Worm (Caenorhabditis elegans) whole organism, L3 larva: ENCODE data around the gene slcr-46.2.

Experiments used
- R02D3.7 ChIP-seq: fragments of 150-350 bp; optimal IDR thresholded peaks from 2 replicates; lab custom pipeline; 2014; ENCODE audit warnings: missing biosample characterization, missing genetic modification characterization
- ZK546.5 ChIP-seq: sonication (generic microtip); optimal IDR thresholded peaks from 2 replicates; lab custom pipeline; 2017; ENCODE audit warnings: missing biosample characterization, missing genetic modification characterization
- aly-2 ChIP-seq: fragments of 150-350 bp; optimal IDR thresholded peaks from 2 replicates; lab custom pipeline; 2014; ENCODE audit warnings: missing biosample characterization, missing genetic modification characterization
- ama-1 ChIP-seq: fragments of 150-350 bp; optimal IDR thresholded peaks from 2 replicates; lab custom pipeline; 2018
- ceh-16 ChIP-seq: sonication (generic microtip); optimal IDR thresholded peaks from 2 replicates; lab custom pipeline; 2017; ENCODE audit warnings: missing biosample characterization, missing genetic modification characterization
- ceh-82 ChIP-seq: fragments of 150-350 bp; optimal IDR thresholded peaks from 2 replicates; lab custom pipeline; 2014; ENCODE audit warnings: missing biosample characterization, missing genetic modification characterization
- daf-12 ChIP-seq: fragments of 150-350 bp; optimal IDR thresholded peaks from 2 replicates; lab custom pipeline; 2014; ENCODE audit warnings: missing biosample characterization, missing genetic modification reagents, missing genetic modification characterization
- egl-27 ChIP-seq: sonication (generic microtip); optimal IDR thresholded peaks from 4 replicates; lab custom pipeline; 2017; ENCODE audit warnings: missing biosample characterization, missing genetic modification reagents, missing genetic modification characterization
- elt-1 ChIP-seq: fragments of 150-350 bp; optimal IDR thresholded peaks from 2 replicates; lab custom pipeline; 2014; ENCODE audit warnings: missing biosample characterization, missing genetic modification characterization
- elt-2 ChIP-seq: sonication (generic microtip); optimal IDR thresholded peaks from 2 replicates; lab custom pipeline; 2016; ENCODE audit warnings: missing genetic modification reagents, mild to moderate bottlenecking, missing genetic modification characterization, missing compliant biosample characterization
- elt-3 ChIP-seq, 3 experiments: fragments of 150-350 bp in 1 of 3; sonication (generic microtip) in 2 of 3; optimal IDR thresholded peaks; 2 replicates in 2 of 3; 4 replicates in 1 of 3; lab custom pipeline; 2014 to 2017; ENCODE audit warnings: missing biosample characterization in 3 of 3, missing genetic modification characterization in 3 of 3
- eor-1 ChIP-seq, 2 experiments: fragments of 150-350 bp; optimal IDR thresholded peaks; 2 replicates each; lab custom pipeline; 2014 to 2018; ENCODE audit warnings: missing biosample characterization in 2 of 2, missing genetic modification characterization in 2 of 2
- fkh-10 ChIP-seq: sonication (generic microtip); optimal IDR thresholded peaks from 2 replicates; lab custom pipeline; 2017; ENCODE audit warnings: missing biosample characterization, missing genetic modification reagents, missing genetic modification characterization
- fos-1 ChIP-seq: fragments of 150-350 bp; optimal IDR thresholded peaks from 2 replicates; lab custom pipeline; 2014; ENCODE audit warnings: missing biosample characterization, missing genetic modification characterization
- hmg-11 ChIP-seq: sonication (generic microtip); optimal IDR thresholded peaks from 2 replicates; lab custom pipeline; 2016; ENCODE audit warnings: missing genetic modification characterization, missing compliant biosample characterization
- jun-1 ChIP-seq: fragments of 150-350 bp; optimal IDR thresholded peaks from 2 replicates; lab custom pipeline; 2014; ENCODE audit warnings: missing biosample characterization, missing genetic modification reagents, missing genetic modification characterization
- lin-15B ChIP-seq: fragments of 150-350 bp; optimal IDR thresholded peaks from 2 replicates; lab custom pipeline; 2014; ENCODE audit warnings: missing biosample characterization, missing genetic modification characterization
- lin-39 ChIP-seq: fragments of 150-350 bp; optimal IDR thresholded peaks from 2 replicates; lab custom pipeline; 2018; ENCODE audit warnings: missing biosample characterization, missing genetic modification reagents, missing genetic modification characterization
- lsy-12 ChIP-seq: sonication (generic microtip); optimal IDR thresholded peaks from 2 replicates; lab custom pipeline; 2016; ENCODE audit warnings: mild to moderate bottlenecking, missing genetic modification characterization, missing compliant biosample characterization
- mdl-1 ChIP-seq: fragments of 150-350 bp; optimal IDR thresholded peaks from 2 replicates; lab custom pipeline; 2014; ENCODE audit warnings: missing biosample characterization, missing genetic modification characterization
- mml-1 ChIP-seq: fragments of 150-350 bp; sonication (generic microtip); optimal IDR thresholded peaks from 3 replicates; lab custom pipeline; 2014; ENCODE audit warnings: missing biosample characterization, missing genetic modification characterization
- nfya-1 ChIP-seq: sonication (generic microtip); optimal IDR thresholded peaks from 2 replicates; lab custom pipeline; 2017; ENCODE audit warnings: missing genetic modification characterization, mild to moderate bottlenecking, missing compliant biosample characterization, antibody characterized with exemption, moderate library complexity; ENCODE audit not compliant: insufficient read depth
- nhr-11 ChIP-seq: fragments of 150-350 bp; optimal IDR thresholded peaks from 2 replicates; lab custom pipeline; 2014; ENCODE audit warnings: missing biosample characterization, missing genetic modification characterization
- nhr-12 ChIP-seq: fragments of 150-350 bp; optimal IDR thresholded peaks from 2 replicates; lab custom pipeline; 2014; ENCODE audit warnings: missing biosample characterization, missing genetic modification characterization
- nhr-23 ChIP-seq: fragments of 150-350 bp; optimal IDR thresholded peaks from 2 replicates; lab custom pipeline; 2014; ENCODE audit warnings: missing biosample characterization, missing genetic modification reagents, missing genetic modification characterization
- nhr-237 ChIP-seq: fragments of 150-350 bp; optimal IDR thresholded peaks from 2 replicates; lab custom pipeline; 2014; ENCODE audit warnings: missing biosample characterization, missing genetic modification characterization
- nhr-25 ChIP-seq: sonication (generic microtip); optimal IDR thresholded peaks from 2 replicates; lab custom pipeline; 2017; ENCODE audit warnings: missing biosample characterization, missing genetic modification characterization
- nhr-43 ChIP-seq: sonication (generic microtip); optimal IDR thresholded peaks from 2 replicates; lab custom pipeline; 2016; ENCODE audit warnings: mild to moderate bottlenecking, missing genetic modification characterization, missing compliant biosample characterization; ENCODE audit not compliant: poor library complexity, severe bottlenecking
- nhr-67 ChIP-seq: fragments of 150-350 bp; optimal IDR thresholded peaks from 2 replicates; lab custom pipeline; 2014; ENCODE audit warnings: missing biosample characterization, missing genetic modification characterization
- nhr-76 ChIP-seq: fragments of 150-350 bp; sonication (generic microtip); optimal IDR thresholded peaks from 5 replicates; lab custom pipeline; 2014; ENCODE audit warnings: missing biosample characterization, missing genetic modification characterization
- nhr-77 ChIP-seq: fragments of 150-350 bp; optimal IDR thresholded peaks from 2 replicates; lab custom pipeline; 2014; ENCODE audit warnings: missing biosample characterization, missing genetic modification characterization
- pha-4 ChIP-seq: fragments of 150-350 bp; optimal IDR thresholded peaks from 2 replicates; lab custom pipeline; 2014; ENCODE audit warnings: missing biosample characterization, missing genetic modification reagents, missing genetic modification characterization
- pqm-1 ChIP-seq: fragments of 150-350 bp; optimal IDR thresholded peaks from 2 replicates; lab custom pipeline; 2017; ENCODE audit warnings: missing biosample characterization, missing genetic modification characterization, inconsistent platforms
- sea-2 ChIP-seq: fragments of 150-350 bp; sonication (generic microtip); optimal IDR thresholded peaks from 4 replicates; lab custom pipeline; 2014; ENCODE audit warnings: missing biosample characterization, missing genetic modification reagents, missing genetic modification characterization
- snpc-4 ChIP-seq: fragments of 150-350 bp; optimal IDR thresholded peaks from 2 replicates; lab custom pipeline; 2014; ENCODE audit warnings: missing biosample characterization, missing genetic modification characterization
- tbx-2 ChIP-seq: sonication (generic microtip); optimal IDR thresholded peaks from 2 replicates; lab custom pipeline; 2016; ENCODE audit warnings: mild to moderate bottlenecking, missing genetic modification characterization, missing compliant biosample characterization
- unc-62 ChIP-seq: fragments of 150-350 bp; sonication (generic microtip); optimal IDR thresholded peaks from 4 replicates; lab custom pipeline; 2014; ENCODE audit warnings: missing biosample characterization, missing genetic modification reagents, missing genetic modification characterization
- zag-1 ChIP-seq: fragments of 150-350 bp; optimal IDR thresholded peaks from 2 replicates; lab custom pipeline; 2014; ENCODE audit warnings: missing biosample characterization, missing genetic modification characterization
- ztf-11 ChIP-seq: fragments of 150-350 bp; optimal IDR thresholded peaks from 2 replicates; lab custom pipeline; 2014; ENCODE audit warnings: missing biosample characterization, missing genetic modification characterization

slcr-46.2 gene

ce11 chrV:19371777-19372176, 18.2 kb downstream of the slcr-46.2 start:
- TF ChIP-seq tbx-2 (tag; lab: Kevin White, UChicago) (no peak), pha-4 (tag; lab: Kevin White, UChicago) (no peak), ceh-16 (no peak), nhr-77 (tag; lab: Kevin White, UChicago) (no peak), lin-15B (tag; lab: Kevin White, UChicago) (no peak), daf-12 (no peak), nfya-1 (tag; lab: Kevin White, UChicago) (no peak), nhr-11 (tag; lab: Kevin White, UChicago) (no peak), lsy-12 (no peak), eor-1 (tag; optimal IDR thresholded peaks at IDR 0.05; lab: Kevin White, UChicago) (no peak)
- TF ChIP-seq, all 47 proteins: peak for 0

ce11 chrV:19371253-19371652, 18.7 kb downstream of the slcr-46.2 start, which contains the start of gene Y43F8A.2:
Gene Y43F8A.2 (plus strand): TSS chrV:19371553.
- TF ChIP-seq lsy-12: no peak
- TF ChIP-seq nhr-25 (tag; lab: Kevin White, UChicago): no peak
- no peak for TF ChIP-seq lin-39 (tag; lab: Kevin White, UChicago)
- no peak for TF ChIP-seq nhr-67 (tag; lab: Kevin White, UChicago)
- TF ChIP-seq ZK546.5: no peak
- TF ChIP-seq R02D3.7: no peak
- no peak for TF ChIP-seq fos-1 (tag; lab: Kevin White, UChicago)
- no peak for TF ChIP-seq nhr-76
- TF ChIP-seq mml-1 (tag; lab: Kevin White, UChicago): no peak
- no peak for TF ChIP-seq lin-15B (tag; lab: Kevin White, UChicago)
- no peak for TF ChIP-seq ceh-82 (tag; lab: Kevin White, UChicago)
- no peak for TF ChIP-seq hmg-11 (tag; lab: Kevin White, UChicago)
- TF ChIP-seq jun-1 (tag; lab: Kevin White, UChicago): no peak
- no peak for TF ChIP-seq egl-27 (tag; lab: Kevin White, UChicago)
- no peak for TF ChIP-seq nhr-23

- no peak for TF ChIP-seq ZK546.5
- TF ChIP-seq lin-39 (tag; lab: Kevin White, UChicago): no peak
- TF ChIP-seq lsy-12: no peak
- TF ChIP-seq fkh-10 (GFP tag; lab: Kevin White, UChicago): no peak
- no peak for TF ChIP-seq pha-4 (tag; lab: Kevin White, UChicago)
- TF ChIP-seq nhr-67 (tag; lab: Kevin White, UChicago): no peak
Observed at ce11 chrV:19370189-19370588, 19.7 kb downstream of the slcr-46.2 start, which contains the start of gene Y43F8A.1. Gene Y43F8A.1 (plus strand): TSS chrV:19370489.

- TF ChIP-seq nhr-76: no peak
- TF ChIP-seq elt-1: no peak
- no peak for TF ChIP-seq sea-2
- TF ChIP-seq nfya-1 (tag; lab: Kevin White, UChicago): no peak
- TF ChIP-seq lsy-12: no peak
- TF ChIP-seq mdl-1 (tag; lab: Kevin White, UChicago): no peak
- no peak for TF ChIP-seq elt-3 (tag; optimal IDR thresholded peaks at IDR 0.05; lab: Kevin White, UChicago)
- no peak for TF ChIP-seq tbx-2 (tag; lab: Kevin White, UChicago)
- TF ChIP-seq nhr-77 (tag; lab: Kevin White, UChicago): no peak
- TF ChIP-seq ceh-82 (tag; lab: Kevin White, UChicago): no peak
- TF ChIP-seq pha-4 (tag; lab: Kevin White, UChicago): no peak
- TF ChIP-seq snpc-4 (tag; lab: Kevin White, UChicago): no peak
- TF ChIP-seq nhr-237 (tag; lab: Kevin White, UChicago): no peak
Observed at ce11 chrV:19362568-19362967, 27.4 kb downstream of the slcr-46.2 start, which contains the start of gene C14B4.2. Gene C14B4.2 (minus strand): TSS chrV:19362668.

ce11 chrV:19358039-19358438, 31.9 kb downstream of the slcr-46.2 start:
- TF ChIP-seq nhr-77 (tag; lab: Kevin White, UChicago) (no peak), aly-2 (no peak), jun-1 (tag; lab: Kevin White, UChicago) (no peak), lin-39 (tag; lab: Kevin White, UChicago) (peak; percentile 37), nhr-237 (tag; lab: Kevin White, UChicago) (no peak), elt-3 (tag; optimal IDR thresholded peaks at IDR 0.05; lab: Kevin White, UChicago) (no peak), nhr-23 (no peak), mml-1 (tag; lab: Kevin White, UChicago) (no peak), nfya-1 (tag; lab: Kevin White, UChicago) (peak; percentile 3)

- TF ChIP-seq nhr-23: no peak
- no peak for TF ChIP-seq daf-12
- TF ChIP-seq ceh-82 (tag; lab: Kevin White, UChicago): no peak
- TF ChIP-seq nhr-77 (tag; lab: Kevin White, UChicago): no peak
- no peak for TF ChIP-seq zag-1 (tag; lab: Kevin White, UChicago)
- TF ChIP-seq nhr-67 (tag; lab: Kevin White, UChicago): no peak
- TF ChIP-seq eor-1 (tag; optimal IDR thresholded peaks at IDR 0.05; lab: Kevin White, UChicago): no peak
- no peak for TF ChIP-seq elt-3 (tag; optimal IDR thresholded peaks at IDR 0.05; lab: Kevin White, UChicago)
- TF ChIP-seq lin-15B (tag; lab: Kevin White, UChicago): no peak
- no peak for TF ChIP-seq nhr-43 (tag; lab: Kevin White, UChicago)
- no peak for TF ChIP-seq nhr-237 (tag; lab: Kevin White, UChicago)
- no peak for TF ChIP-seq nhr-12 (tag; lab: Kevin White, UChicago)
- TF ChIP-seq elt-2 (tag; lab: Kevin White, UChicago): no peak
- no peak for TF ChIP-seq unc-62
- no peak for TF ChIP-seq mml-1 (tag; lab: Kevin White, UChicago)
- no peak for TF ChIP-seq nfya-1 (tag; lab: Kevin White, UChicago)
- no peak for TF ChIP-seq fos-1 (tag; lab: Kevin White, UChicago)
- TF ChIP-seq ama-1: no peak
- no peak for TF ChIP-seq pqm-1 (tag; lab: Kevin White, UChicago)
- TF ChIP-seq ztf-11: no peak
Observed at ce11 chrV:19356717-19357116, 33.2 kb downstream of the slcr-46.2 start.
